Worm (Caenorhabditis elegans) whole organism, L4 larva: ENCODE results near the gene R07G3.7.

Experiments
- cey-2 ChIP-seq: sonication (generic microtip); optimal IDR thresholded peaks from 3 replicates; lab custom pipeline; 2017; ENCODE audit warnings: missing genetic modification characterization, mild to moderate bottlenecking, missing compliant biosample characterization, antibody characterized with exemption, borderline replicate concordance; ENCODE audit not compliant: insufficient read depth
- unc-130 ChIP-seq: sonication (generic microtip); optimal IDR thresholded peaks from 2 replicates; lab custom pipeline; 2016; ENCODE audit warnings: missing genetic modification reagents, missing genetic modification characterization, missing compliant biosample characterization

DNA sequence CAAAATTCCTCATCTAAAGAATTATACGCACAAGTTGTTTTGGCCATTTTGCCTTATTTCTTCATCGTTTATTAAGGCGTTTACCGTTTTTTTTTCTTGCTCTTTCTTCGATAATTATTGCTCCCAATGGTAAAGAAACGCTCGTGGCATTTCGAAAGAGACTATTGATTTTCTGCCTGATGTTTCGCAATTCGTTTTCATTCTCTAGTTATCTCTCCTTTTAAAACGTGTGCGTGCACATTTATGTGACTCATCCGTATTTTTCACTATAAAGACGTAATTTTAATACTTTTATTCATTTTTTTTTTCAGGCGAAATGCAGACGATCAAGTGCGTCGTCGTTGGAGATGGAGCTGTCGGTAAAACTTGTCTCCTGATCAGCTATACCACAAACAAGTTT lies 2.6 kb upstream of the R07G3.7 start, which contains the start of gene cdc-42:
- TF ChIP-seq unc-130 (GFP tag; lab: Kevin White, UChicago) (no peak), cey-2 (no peak)
